Worm (Caenorhabditis elegans) whole organism, L1 larva: ENCODE measurements around the gene K12H4.7.

Experiments
- C34B4.2 ChIP-seq: sonication (generic microtip); optimal IDR thresholded peaks from 2 replicates; lab custom pipeline; 2017; ENCODE audit warnings: mild to moderate bottlenecking, missing genetic modification characterization, missing compliant biosample characterization
- F16B12.6 ChIP-seq: fragments of 150-350 bp; optimal IDR thresholded peaks from 2 replicates; lab custom pipeline; 2014; ENCODE audit warnings: missing biosample characterization, missing genetic modification characterization
- Y116A8C.19 ChIP-seq: sonication (generic microtip); optimal IDR thresholded peaks from 2 replicates; lab custom pipeline; 2016; ENCODE audit warnings: missing compliant biosample characterization, missing genetic modification characterization, borderline replicate concordance
- aha-1 ChIP-seq: fragments of 150-350 bp; optimal IDR thresholded peaks from 2 replicates; lab custom pipeline; 2014; ENCODE audit warnings: missing biosample characterization, missing genetic modification characterization
- alr-1 ChIP-seq: fragments of 200-800 bp; sonication (Bioruptor generic); optimal IDR thresholded peaks from 2 replicates; lab custom pipeline; 2018; ENCODE audit warnings: borderline replicate concordance, mild to moderate bottlenecking, missing genetic modification characterization, missing compliant biosample characterization
- aly-2 ChIP-seq: fragments of 150-350 bp; optimal IDR thresholded peaks from 2 replicates; lab custom pipeline; 2014; ENCODE audit warnings: missing biosample characterization, missing genetic modification characterization
- blmp-1 ChIP-seq: fragments of 150-350 bp; optimal IDR thresholded peaks from 2 replicates; lab custom pipeline; 2014; ENCODE audit warnings: missing biosample characterization, missing genetic modification characterization
- ceh-63 ChIP-seq: fragments of 200-800 bp; sonication (Bioruptor generic); optimal IDR thresholded peaks from 2 replicates; lab custom pipeline; 2018; ENCODE audit warnings: mild to moderate bottlenecking, missing genetic modification characterization, missing compliant biosample characterization
- ceh-8 ChIP-seq: fragments of 200-800 bp; sonication (Bioruptor generic); optimal IDR thresholded peaks from 2 replicates; lab custom pipeline; 2018; ENCODE audit warnings: mild to moderate bottlenecking, missing genetic modification characterization, moderate library complexity, missing compliant biosample characterization
- ceh-82 ChIP-seq, 3 experiments: fragments of 150-350 bp in 1 of 3; sonication (generic microtip) in 2 of 3; optimal IDR thresholded peaks; 2 replicates each; lab custom pipeline; 2014 to 2017; ENCODE audit warnings: missing biosample characterization in 3 of 3, missing genetic modification characterization in 3 of 3
- ceh-88 ChIP-seq: fragments of 200-800 bp; sonication (Bioruptor generic); IDR thresholded peaks from 2 replicates; pipeline ENCODE4 v1.3.6; 2022; ENCODE audit warnings: missing genetic modification characterization, missing compliant biosample characterization
- dpl-1 ChIP-seq, 3 experiments: fragments of 150-350 bp in 2 of 3; sonication (generic microtip) in 1 of 3; optimal IDR thresholded peaks; 2 replicates each; lab custom pipeline; 2014 to 2017; ENCODE audit warnings: missing biosample characterization in 3 of 3, missing genetic modification characterization in 3 of 3, missing genetic modification reagents in 3 of 3
- efl-1 ChIP-seq, 4 experiments: fragments of 150-350 bp; optimal IDR thresholded peaks in 3 of 4; peaks in 1 of 4; 1 replicate in 1 of 4; 2 replicates in 3 of 4; lab custom pipeline; 2014; ENCODE audit warnings: missing biosample characterization in 2 of 4, missing genetic modification characterization in 2 of 4, missing genetic modification reagents in 2 of 4
- efl-3 ChIP-seq: fragments of 200-800 bp; sonication (Bioruptor generic); optimal IDR thresholded peaks from 2 replicates; lab custom pipeline; 2018; ENCODE audit warnings: mild to moderate bottlenecking, missing genetic modification characterization, missing compliant biosample characterization
- egl-13 ChIP-seq: sonication (generic microtip); optimal IDR thresholded peaks from 2 replicates; lab custom pipeline; 2016; ENCODE audit warnings: missing genotype, missing genetic modification reagents, missing genetic modification characterization, missing compliant biosample characterization
- fkh-4 ChIP-seq: sonication (generic microtip); optimal IDR thresholded peaks from 2 replicates; lab custom pipeline; 2016; ENCODE audit warnings: missing compliant biosample characterization, missing genetic modification characterization, borderline replicate concordance
- fos-1 ChIP-seq: fragments of 150-350 bp; optimal IDR thresholded peaks from 2 replicates; lab custom pipeline; 2014; ENCODE audit warnings: missing biosample characterization, missing genetic modification characterization
- grh-1 ChIP-seq: fragments of 200-800 bp; sonication (Bioruptor generic); IDR thresholded peaks from 2 replicates; pipeline ENCODE4 v1.3.6; 2022; ENCODE audit warnings: missing genetic modification reagents, missing genetic modification characterization, missing compliant biosample characterization
- hpl-2 ChIP-seq: fragments of 150-350 bp; optimal IDR thresholded peaks from 2 replicates; lab custom pipeline; 2014; ENCODE audit warnings: missing biosample characterization, missing genetic modification reagents, missing genetic modification characterization
- irx-1 ChIP-seq: sonication (generic microtip); optimal IDR thresholded peaks from 2 replicates; lab custom pipeline; 2016; ENCODE audit warnings: missing genetic modification characterization, missing compliant biosample characterization
- lin-14 ChIP-seq: fragments of 200-800 bp; sonication (Bioruptor generic); optimal IDR thresholded peaks from 2 replicates; lab custom pipeline; 2018; ENCODE audit warnings: mild to moderate bottlenecking, missing genetic modification characterization, moderate library complexity, missing compliant biosample characterization
- lin-39 ChIP-seq: fragments of 150-350 bp; optimal IDR thresholded peaks from 2 replicates; lab custom pipeline; 2014; ENCODE audit warnings: missing biosample characterization, missing genetic modification reagents, missing genetic modification characterization
- mef-2 ChIP-seq: fragments of 150-350 bp; optimal IDR thresholded peaks from 2 replicates; lab custom pipeline; 2014; ENCODE audit warnings: missing biosample characterization, missing genetic modification characterization
- mep-1 ChIP-seq: fragments of 150-350 bp; optimal IDR thresholded peaks from 2 replicates; lab custom pipeline; 2014; ENCODE audit warnings: missing biosample characterization, missing genetic modification characterization
- nhr-11 ChIP-seq: fragments of 150-350 bp; optimal IDR thresholded peaks from 2 replicates; lab custom pipeline; 2014; ENCODE audit warnings: missing biosample characterization, missing genetic modification characterization
- nhr-20 ChIP-seq: sonication (generic microtip); optimal IDR thresholded peaks from 2 replicates; lab custom pipeline; 2016; ENCODE audit warnings: mild to moderate bottlenecking, missing genetic modification characterization, missing compliant biosample characterization
- nhr-237 ChIP-seq: fragments of 150-350 bp; optimal IDR thresholded peaks from 2 replicates; lab custom pipeline; 2014; ENCODE audit warnings: missing biosample characterization, missing genetic modification characterization
- nhr-28 ChIP-seq: fragments of 150-350 bp; optimal IDR thresholded peaks from 2 replicates; lab custom pipeline; 2014; ENCODE audit warnings: missing biosample characterization, missing genetic modification characterization
- nhr-47 ChIP-seq: sonication (generic microtip); optimal IDR thresholded peaks from 2 replicates; lab custom pipeline; 2016; ENCODE audit warnings: mild to moderate bottlenecking, missing genetic modification characterization, moderate library complexity, missing compliant biosample characterization
- nhr-71 ChIP-seq: sonication (generic microtip); optimal IDR thresholded peaks from 2 replicates; lab custom pipeline; 2016; ENCODE audit warnings: mild to moderate bottlenecking, missing genetic modification characterization, moderate library complexity, missing compliant biosample characterization
- nhr-76 ChIP-seq: sonication (generic microtip); optimal IDR thresholded peaks from 2 replicates; lab custom pipeline; 2017; ENCODE audit warnings: missing biosample characterization, missing genetic modification characterization
- nhr-77 ChIP-seq: fragments of 150-350 bp; optimal IDR thresholded peaks from 2 replicates; lab custom pipeline; 2014; ENCODE audit warnings: missing biosample characterization, missing genetic modification characterization
- nhr-84 ChIP-seq: sonication (generic microtip); optimal IDR thresholded peaks from 2 replicates; lab custom pipeline; 2017; ENCODE audit warnings: missing biosample characterization, missing genetic modification characterization
- nhr-90 ChIP-seq: sonication (generic microtip); optimal IDR thresholded peaks from 2 replicates; lab custom pipeline; 2016; ENCODE audit warnings: mild to moderate bottlenecking, missing genetic modification characterization, missing compliant biosample characterization; ENCODE audit not compliant: poor library complexity
- rnt-1 ChIP-seq: sonication (generic microtip); optimal IDR thresholded peaks from 2 replicates; lab custom pipeline; 2016; ENCODE audit warnings: mild to moderate bottlenecking, missing genetic modification characterization, moderate library complexity, missing compliant biosample characterization
- skn-1 ChIP-seq: fragments of 150-350 bp; optimal IDR thresholded peaks from 2 replicates; lab custom pipeline; 2014; ENCODE audit warnings: missing biosample characterization, missing genetic modification characterization
- snu-23 ChIP-seq: sonication (generic microtip); optimal IDR thresholded peaks from 2 replicates; lab custom pipeline; 2016; ENCODE audit warnings: missing genetic modification characterization, missing compliant biosample characterization
- sptf-1 ChIP-seq: fragments of 150-350 bp; optimal IDR thresholded peaks from 2 replicates; lab custom pipeline; 2014; ENCODE audit warnings: missing biosample characterization, missing genetic modification characterization
- sup-37 ChIP-seq: fragments of 200-800 bp; sonication (Bioruptor generic); optimal IDR thresholded peaks from 2 replicates; lab custom pipeline; 2018; ENCODE audit warnings: mild to moderate bottlenecking, missing genetic modification characterization, missing compliant biosample characterization
- swsn-7 ChIP-seq: sonication (generic microtip); optimal IDR thresholded peaks from 2 replicates; lab custom pipeline; 2016; ENCODE audit warnings: missing genetic modification characterization, missing compliant biosample characterization
- tbx-2 ChIP-seq: sonication (generic microtip); optimal IDR thresholded peaks from 2 replicates; lab custom pipeline; 2016; ENCODE audit warnings: missing genetic modification characterization, missing compliant biosample characterization
- tlp-1 ChIP-seq: fragments of 150-350 bp; optimal IDR thresholded peaks from 2 replicates; lab custom pipeline; 2014; ENCODE audit warnings: missing biosample characterization, missing genetic modification characterization
- unc-130 ChIP-seq: fragments of 150-350 bp; optimal IDR thresholded peaks from 2 replicates; lab custom pipeline; 2017; ENCODE audit warnings: missing biosample characterization, missing genetic modification characterization, inconsistent platforms
- unc-86 ChIP-seq: sonication (generic microtip); optimal IDR thresholded peaks from 2 replicates; lab custom pipeline; 2016; ENCODE audit warnings: missing genetic modification characterization, missing compliant biosample characterization
- vab-15 ChIP-seq: sonication (generic microtip); optimal IDR thresholded peaks from 2 replicates; lab custom pipeline; 2017; ENCODE audit warnings: missing genotype, mild to moderate bottlenecking, missing genetic modification characterization, missing compliant biosample characterization
- zip-4 ChIP-seq: fragments of 200-800 bp; sonication (Bioruptor generic); optimal IDR thresholded peaks from 2 replicates; lab custom pipeline; 2018; ENCODE audit warnings: mild to moderate bottlenecking, missing genetic modification characterization, moderate library complexity, missing compliant biosample characterization
- ztf-11 ChIP-seq, 2 experiments: sonication (generic microtip); optimal IDR thresholded peaks; 2 replicates each; lab custom pipeline; 2016 to 2017; ENCODE audit warnings: missing genetic modification characterization in 2 of 2, missing biosample characterization in 1 of 2, missing compliant biosample characterization in 1 of 2
- ztf-4 ChIP-seq: fragments of 150-350 bp; optimal IDR thresholded peaks from 2 replicates; lab custom pipeline; 2014; ENCODE audit warnings: missing biosample characterization, missing genetic modification characterization

The K12H4.7 gene

DNA sequence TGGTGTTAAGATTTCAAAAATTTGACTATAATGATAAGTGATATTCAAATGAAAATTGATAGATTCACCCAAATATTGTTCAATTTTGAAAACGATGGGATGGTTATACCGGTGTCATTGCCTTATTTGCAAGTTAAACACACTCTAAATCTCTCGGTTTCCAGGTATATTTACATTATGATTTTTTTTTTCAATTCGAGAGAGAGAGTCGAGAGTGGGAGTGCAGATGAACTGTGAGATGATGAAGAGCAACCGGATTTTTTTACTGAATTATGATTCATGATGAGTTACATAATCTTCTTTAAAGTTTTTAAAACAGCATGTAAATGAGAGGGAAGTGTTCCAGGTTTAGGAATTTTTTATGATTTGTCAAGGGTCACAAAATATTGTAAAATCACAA lies 17.3 kb downstream of the K12H4.7 start, which contains the start of gene F44B9.10:
F44B9.10 (minus strand) TSS at position 101 of the 400 bp plus-strand sequence.
- TF ChIP-seq unc-130, result no peak
- no peak for TF ChIP-seq efl-3 (GFP tag; lab: Kevin White, UChicago)
- no peak for TF ChIP-seq blmp-1 (tag; lab: Kevin White, UChicago)
- no peak for TF ChIP-seq alr-1 (tag; lab: Kevin White, UChicago)

DNA sequence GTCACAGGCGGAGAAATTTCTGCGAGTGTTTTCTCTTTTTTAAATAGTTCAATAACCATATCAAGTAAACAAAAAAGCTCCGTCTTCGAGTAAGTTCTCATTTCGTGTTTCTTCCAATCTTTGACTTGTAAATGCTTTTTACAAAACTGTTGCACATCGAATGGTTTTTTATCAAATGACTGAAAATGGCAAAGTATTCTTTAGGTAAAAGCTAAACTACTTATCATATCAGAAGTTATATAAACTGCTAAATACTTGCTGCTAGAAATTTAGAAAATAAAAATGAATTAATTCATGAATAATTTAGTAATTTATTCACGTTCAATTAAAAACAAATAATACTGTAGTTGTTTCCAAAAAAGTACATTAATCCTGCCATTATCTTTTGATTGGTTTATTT lies 19.9 kb downstream of the K12H4.7 start, which contains the start of gene F44B9.9:
F44B9.9 (minus strand) TSS at position 101 of the 400 bp plus-strand sequence.
- no peak for TF ChIP-seq nhr-237 (tag; lab: Kevin White, UChicago)
- no peak for TF ChIP-seq nhr-76 (tag; lab: Kevin White, UChicago)
- TF ChIP-seq nhr-77, result no peak
- no peak for TF ChIP-seq mep-1 (tag; lab: Kevin White, UChicago)

DNA sequence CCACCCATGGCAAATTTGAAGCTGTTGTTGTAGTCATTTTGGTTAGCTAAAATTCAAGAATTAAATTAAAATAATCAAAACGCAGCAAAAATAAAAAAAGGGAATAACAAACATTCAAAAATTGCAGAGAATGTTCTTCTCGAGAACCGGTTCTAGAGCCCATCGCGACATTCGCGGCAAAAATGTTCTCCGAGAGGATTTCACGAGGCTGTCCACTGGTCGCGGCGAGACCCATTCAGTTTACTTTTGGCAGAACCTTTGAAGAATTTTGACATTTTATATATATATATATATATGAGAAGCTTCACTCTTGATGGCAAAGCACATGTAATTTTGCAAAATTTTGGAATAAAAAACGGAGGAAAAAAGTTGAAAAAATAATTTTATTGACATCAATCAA lies 21.4 kb downstream of the K12H4.7 start, which contains the start of gene F44B9.8:
F44B9.8 (minus strand) TSS at position 163 of the 400 bp plus-strand sequence.
- TF ChIP-seq skn-1 (tag; lab: Kevin White, UChicago), result peak; percentile 35
- no peak for TF ChIP-seq sup-37 (GFP tag; lab: Kevin White, UChicago)
- TF ChIP-seq nhr-90 (tag; lab: Kevin White, UChicago), result peak; percentile 55
- no peak for TF ChIP-seq mef-2 (tag; lab: Kevin White, UChicago)
- TF ChIP-seq nhr-28 (tag; lab: Kevin White, UChicago), result no peak
- no peak for TF ChIP-seq aly-2 (tag; lab: Kevin White, UChicago)
- TF ChIP-seq egl-13 (tag; lab: Kevin White, UChicago), result no peak
- peak; percentile 76 for TF ChIP-seq snu-23
- TF ChIP-seq hpl-2 (GFP tag; lab: Kevin White, UChicago), result no peak
- TF ChIP-seq ztf-4 (tag; lab: Kevin White, UChicago), result peak; percentile 12
- TF ChIP-seq nhr-71 (tag; lab: Kevin White, UChicago), result peak; percentile 69
- peak in 1 of 3 experiments; percentile 52 for TF ChIP-seq ceh-82 (tag; optimal IDR thresholded peaks at IDR 0.05; lab: Kevin White, UChicago)
- TF ChIP-seq ceh-8, result no peak
- no peak for TF ChIP-seq nhr-84 (tag; lab: Kevin White, UChicago)
- no peak for TF ChIP-seq fkh-4 (tag; lab: Kevin White, UChicago)
- peak; percentile 19 for TF ChIP-seq blmp-1 (tag; lab: Kevin White, UChicago)
- no peak for TF ChIP-seq vab-15 (tag; lab: Kevin White, UChicago)
- peak in 1 of 2 experiments; percentile 20 for TF ChIP-seq ztf-11 (tag; optimal IDR thresholded peaks at IDR 0.05; lab: Kevin White, UChicago)
- no peak for TF ChIP-seq unc-86
- TF ChIP-seq sptf-1 (tag; lab: Kevin White, UChicago), result no peak
- TF ChIP-seq lin-39 (tag; lab: Kevin White, UChicago), result no peak
- peak; percentile 72 for TF ChIP-seq nhr-20 (tag; lab: Kevin White, UChicago)
- peak; percentile 72 to 76 for TF ChIP-seq efl-1 (optimal IDR thresholded peaks at IDR 0.05; lab: Kevin White, UChicago)
- TF ChIP-seq efl-1 (GFP tag; optimal IDR thresholded peaks at IDR 0.05 in 1 of 2; lab: Kevin White, UChicago), result peak; percentile 73 to 95
- peak; percentile 78 for TF ChIP-seq lin-14 (GFP tag; lab: Kevin White, UChicago)
- TF ChIP-seq nhr-11 (tag; lab: Kevin White, UChicago), result no peak
- peak; percentile 67 for TF ChIP-seq swsn-7 (tag; lab: Kevin White, UChicago)
- no peak for TF ChIP-seq fos-1
- no peak for TF ChIP-seq ceh-88
- peak; percentile 29 for TF ChIP-seq F16B12.6 (tag; lab: Kevin White, UChicago)
- TF ChIP-seq nhr-237 (tag; lab: Kevin White, UChicago), result no peak
- TF ChIP-seq C34B4.2, result no peak
- peak; percentile 60 to 82 (median 76) for TF ChIP-seq dpl-1 (GFP tag; optimal IDR thresholded peaks at IDR 0.05; lab: Kevin White, UChicago)
- no peak for TF ChIP-seq Y116A8C.19 (tag; lab: Kevin White, UChicago)
- TF ChIP-seq aha-1, result no peak
- peak; percentile 86 for TF ChIP-seq grh-1
- no peak for TF ChIP-seq tlp-1
- TF ChIP-seq ceh-63 (GFP tag; lab: Kevin White, UChicago), result no peak
- no peak for TF ChIP-seq efl-3 (GFP tag; lab: Kevin White, UChicago)
- TF ChIP-seq zip-4, result no peak
- TF ChIP-seq irx-1 (tag; lab: Kevin White, UChicago), result peak; percentile 3
- TF ChIP-seq nhr-47, result peak; percentile 50
- TF ChIP-seq rnt-1, result peak; percentile 62
- TF ChIP-seq tbx-2 (tag; lab: Kevin White, UChicago), result peak; percentile 55
- peak; percentile 73 for TF ChIP-seq unc-130
- TF ChIP-seq nhr-76 (tag; lab: Kevin White, UChicago), result no peak
